Fruit fly (Drosophila melanogaster): ENCODE results near the gene CG31913.

DNA sequence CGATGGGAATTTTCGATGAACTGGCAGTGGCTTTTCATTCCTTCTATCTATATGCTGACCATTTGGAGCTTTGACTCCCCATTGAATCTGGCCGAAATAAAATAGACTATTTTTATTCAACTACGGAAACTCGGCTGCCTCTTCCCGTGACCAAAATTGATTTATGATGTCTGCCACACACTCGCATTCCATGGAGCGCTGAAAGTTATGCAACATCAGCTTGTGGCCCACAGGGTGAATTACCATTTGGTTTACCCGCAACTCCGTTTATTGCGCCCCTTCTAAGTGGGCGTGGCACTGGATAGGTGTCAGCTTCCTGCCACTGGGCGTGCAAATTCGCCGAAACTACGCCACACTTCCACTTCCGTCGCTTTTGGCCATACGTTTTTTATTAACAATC is 9.3 kb downstream of the CG31913 start:
- TF ChIP-seq CG8478 (optimal IDR thresholded peaks at IDR 0.05), result no peak
- TF ChIP-seq CTCF (optimal IDR thresholded peaks at IDR 0.05), result no peak
